Fruit fly (Drosophila melanogaster) whole organism: ENCODE data around the gene TfIIA-S.

ENCODE experiments used
- CG8478 ChIP-seq: fragments of >200 bp; optimal IDR thresholded peaks from 2 replicates; lab custom pipeline; 2018; ENCODE audit warnings: inconsistent platforms
- pan ChIP-seq: fragments of >200 bp; optimal IDR thresholded peaks from 2 replicates; lab custom pipeline; 2017
- psq ChIP-seq: fragments of >200 bp; optimal IDR thresholded peaks from 2 replicates; lab custom pipeline; 2017
- usp ChIP-seq: fragments of >200 bp; optimal IDR thresholded peaks from 2 replicates; lab custom pipeline; 2017; ENCODE audit warnings: missing biosample characterization, missing genetic modification characterization, mixed read lengths

dm6 chr3R:23915967-23916366 lies 25.1 kb upstream of the TfIIA-S start:
- TF ChIP-seq CG8478 (lab: Kevin White, UChicago) (no peak), pan (lab: Kevin White, UChicago) (no peak), usp (GFP tag; lab: Kevin White, UChicago) (no peak), psq (lab: Kevin White, UChicago) (no peak)
